Fruit fly (Drosophila melanogaster) Kc167 (cell line): Measurements from ENCODE around the gene OS9.

Experiments used
- Myc ChIP-seq: fragments of >200 bp; optimal IDR thresholded peaks from 2 replicates; lab custom pipeline; 2017; ENCODE audit warnings: missing external identifiers
- psq ChIP-seq: fragments of >200 bp; optimal IDR thresholded peaks from 2 replicates; lab custom pipeline; 2017; ENCODE audit warnings: missing external identifiers

dm6 chr2L:19963836-19964235 lies 2.5 kb downstream of the OS9 start, which contains the start of gene CG10680:
- no peak for TF ChIP-seq Myc (lab: Kevin White, UChicago)
- TF ChIP-seq psq (lab: Kevin White, UChicago): no peak
